Fruit fly (Drosophila melanogaster) Kc167 (cell line): ENCODE measurements around the gene CG15056.

Source experiments
- Myc ChIP-seq: fragments of >200 bp; optimal IDR thresholded peaks from 2 replicates; lab custom pipeline; 2017; ENCODE audit warnings: missing external identifiers
- Sin3A ChIP-seq: fragments of >200 bp; optimal IDR thresholded peaks from 2 replicates; lab custom pipeline; 2018; ENCODE audit warnings: missing external identifiers
- h ChIP-seq: fragments of >200 bp; optimal IDR thresholded peaks from 3 replicates; lab custom pipeline; 2018; ENCODE audit warnings: missing external identifiers
- insv ChIP-seq: fragments of >200 bp; optimal IDR thresholded peaks from 3 replicates; lab custom pipeline; 2018; ENCODE audit warnings: missing external identifiers
- psq ChIP-seq: fragments of >200 bp; optimal IDR thresholded peaks from 2 replicates; lab custom pipeline; 2017; ENCODE audit warnings: missing external identifiers

- TF ChIP-seq h (lab: Kevin White, UChicago) = no peak
- no peak for TF ChIP-seq insv (lab: Kevin White, UChicago)
- no peak for TF ChIP-seq Myc
- TF ChIP-seq Sin3A = no peak
- no peak for TF ChIP-seq psq
These were observed 45.4 kb upstream of the CG15056 start for dm6 chrX:18369767-18370166.
